Worm (Caenorhabditis elegans) whole organism, mixed stage, embryonic: Measurements from ENCODE around the gene tceb-3.

Experiments
- M03D4.4 ChIP-seq: sonication (generic microtip); optimal IDR thresholded peaks from 2 replicates; lab custom pipeline; 2017; ENCODE audit warnings: mild to moderate bottlenecking, missing genetic modification characterization, missing compliant biosample characterization
- bed-3 ChIP-seq: fragments of 200-800 bp; sonication (Bioruptor generic); optimal IDR thresholded peaks from 3 replicates; lab custom pipeline; 2018; ENCODE audit warnings: mild to moderate bottlenecking, missing genetic modification characterization, moderate library complexity, missing compliant biosample characterization
- blmp-1 ChIP-seq: fragments of 150-350 bp; optimal IDR thresholded peaks from 2 replicates; lab custom pipeline; 2014; ENCODE audit warnings: missing biosample characterization, missing genetic modification characterization
- ceh-39 ChIP-seq: fragments of 150-350 bp; optimal IDR thresholded peaks from 2 replicates; lab custom pipeline; 2014; ENCODE audit warnings: missing biosample characterization, missing genetic modification characterization
- ceh-43 ChIP-seq: fragments of 200-800 bp; sonication (Bioruptor generic); optimal IDR thresholded peaks from 2 replicates; lab custom pipeline; 2018; ENCODE audit warnings: mild to moderate bottlenecking, missing genetic modification characterization, moderate library complexity, missing compliant biosample characterization
- ceh-83 ChIP-seq: fragments of 200-800 bp; sonication (Bioruptor generic); optimal IDR thresholded peaks from 2 replicates; lab custom pipeline; 2018; ENCODE audit warnings: mild to moderate bottlenecking, missing genetic modification characterization, missing compliant biosample characterization
- ces-1 ChIP-seq: fragments of 150-350 bp; optimal IDR thresholded peaks from 2 replicates; lab custom pipeline; 2014; ENCODE audit warnings: missing biosample characterization, missing genetic modification reagents, missing genetic modification characterization
- cnd-1 ChIP-seq: fragments of 200-800 bp; sonication (Bioruptor generic); optimal IDR thresholded peaks from 2 replicates; lab custom pipeline; 2018; ENCODE audit warnings: mild to moderate bottlenecking, missing genetic modification characterization, missing compliant biosample characterization
- drap-1 ChIP-seq: fragments of 200-800 bp; sonication (Bioruptor generic); optimal IDR thresholded peaks from 3 replicates; lab custom pipeline; 2018; ENCODE audit warnings: mild to moderate bottlenecking, missing genetic modification characterization, missing compliant biosample characterization
- elt-1 ChIP-seq: sonication (generic microtip); optimal IDR thresholded peaks from 2 replicates; lab custom pipeline; 2017; ENCODE audit warnings: missing genetic modification characterization, mild to moderate bottlenecking, missing compliant biosample characterization, antibody characterized with exemption, moderate library complexity, borderline replicate concordance; ENCODE audit not compliant: insufficient read depth
- elt-3 ChIP-seq: fragments of 150-350 bp; optimal IDR thresholded peaks from 2 replicates; lab custom pipeline; 2014; ENCODE audit warnings: missing biosample characterization, missing genetic modification characterization
- flh-1 ChIP-seq: fragments of 200-800 bp; sonication (Bioruptor generic); optimal IDR thresholded peaks from 2 replicates; lab custom pipeline; 2018; ENCODE audit warnings: mild to moderate bottlenecking, missing genetic modification characterization, moderate library complexity, missing compliant biosample characterization
- ham-2 ChIP-seq: fragments of 200-800 bp; sonication (Bioruptor generic); optimal IDR thresholded peaks from 2 replicates; lab custom pipeline; 2018; ENCODE audit warnings: mild to moderate bottlenecking, missing genetic modification characterization, missing compliant biosample characterization
- hlh-1 ChIP-seq: fragments of 150-350 bp; optimal IDR thresholded peaks from 2 replicates; lab custom pipeline; 2014; ENCODE audit warnings: missing biosample characterization, missing genetic modification reagents, missing genetic modification characterization
- lin-13 ChIP-seq: fragments of 150-350 bp; optimal IDR thresholded peaks from 2 replicates; lab custom pipeline; 2014; ENCODE audit warnings: missing biosample characterization, missing genetic modification characterization
- lin-32 ChIP-seq: fragments of 200-800 bp; sonication (Bioruptor generic); optimal IDR thresholded peaks from 2 replicates; lab custom pipeline; 2018; ENCODE audit warnings: mild to moderate bottlenecking, missing genetic modification characterization, missing compliant biosample characterization
- lsy-2 ChIP-seq: fragments of 150-350 bp; optimal IDR thresholded peaks from 2 replicates; lab custom pipeline; 2014; ENCODE audit warnings: missing biosample characterization, missing genetic modification characterization
- mab-5 ChIP-seq: fragments of 150-350 bp; optimal IDR thresholded peaks from 2 replicates; lab custom pipeline; 2014; ENCODE audit warnings: missing biosample characterization, missing genetic modification characterization
- mep-1 ChIP-seq: fragments of 150-350 bp; optimal IDR thresholded peaks from 2 replicates; lab custom pipeline; 2017; ENCODE audit warnings: missing biosample characterization, missing genetic modification reagents, missing genetic modification characterization, inconsistent platforms
- mls-2 ChIP-seq: sonication (generic microtip); optimal IDR thresholded peaks from 2 replicates; lab custom pipeline; 2016; ENCODE audit warnings: mild to moderate bottlenecking, missing genetic modification characterization, moderate library complexity, missing compliant biosample characterization
- nhr-12 ChIP-seq: fragments of 150-350 bp; optimal IDR thresholded peaks from 2 replicates; lab custom pipeline; 2014; ENCODE audit warnings: missing biosample characterization, missing genetic modification characterization
- nhr-2 ChIP-seq: fragments of 150-350 bp; optimal IDR thresholded peaks from 2 replicates; lab custom pipeline; 2014; ENCODE audit warnings: missing biosample characterization, missing genetic modification characterization
- nhr-237 ChIP-seq: fragments of 150-350 bp; optimal IDR thresholded peaks from 2 replicates; lab custom pipeline; 2014; ENCODE audit warnings: missing biosample characterization, missing genetic modification characterization
- nhr-28 ChIP-seq: fragments of 150-350 bp; optimal IDR thresholded peaks from 2 replicates; lab custom pipeline; 2014; ENCODE audit warnings: missing biosample characterization, missing genetic modification characterization
- nhr-76 ChIP-seq: sonication (generic microtip); optimal IDR thresholded peaks from 2 replicates; lab custom pipeline; 2017; ENCODE audit warnings: missing biosample characterization, missing genetic modification characterization
- pha-4 ChIP-seq: fragments of 150-350 bp; optimal IDR thresholded peaks from 2 replicates; lab custom pipeline; 2018; ENCODE audit warnings: missing biosample characterization, missing genetic modification reagents, missing genetic modification characterization
- sem-2 ChIP-seq: fragments of 200-800 bp; sonication (Bioruptor generic); optimal IDR thresholded peaks from 2 replicates; lab custom pipeline; 2018; ENCODE audit warnings: mild to moderate bottlenecking, missing genetic modification characterization, missing compliant biosample characterization
- snpc-4 ChIP-seq: fragments of 150-350 bp; optimal IDR thresholded peaks from 2 replicates; lab custom pipeline; 2014; ENCODE audit warnings: missing biosample characterization, missing genetic modification characterization
- sptf-1 ChIP-seq: sonication (generic microtip); optimal IDR thresholded peaks from 2 replicates; lab custom pipeline; 2017; ENCODE audit warnings: mild to moderate bottlenecking, missing genetic modification characterization, moderate library complexity, missing compliant biosample characterization
- tbx-8 ChIP-seq: fragments of 200-800 bp; sonication (Bioruptor generic); optimal IDR thresholded peaks from 2 replicates; lab custom pipeline; 2018; ENCODE audit warnings: mild to moderate bottlenecking, missing genetic modification characterization, moderate library complexity, missing compliant biosample characterization
- unc-120 ChIP-seq: sonication (generic microtip); optimal IDR thresholded peaks from 2 replicates; lab custom pipeline; 2017; ENCODE audit warnings: missing genetic modification characterization, missing compliant biosample characterization; ENCODE audit not compliant: poor library complexity, severe bottlenecking
- unc-39 ChIP-seq: fragments of 150-350 bp; optimal IDR thresholded peaks from 2 replicates; lab custom pipeline; 2014; ENCODE audit warnings: missing biosample characterization, missing genetic modification characterization
- unc-62 ChIP-seq: fragments of 150-350 bp; optimal IDR thresholded peaks from 2 replicates; lab custom pipeline; 2014; ENCODE audit warnings: missing biosample characterization, missing genetic modification reagents, missing genetic modification characterization
- zip-8 ChIP-seq: fragments of 150-350 bp; optimal IDR thresholded peaks from 2 replicates; lab custom pipeline; 2014; ENCODE audit warnings: missing biosample characterization, missing genetic modification characterization
- ztf-11 ChIP-seq: fragments of 150-350 bp; optimal IDR thresholded peaks from 2 replicates; lab custom pipeline; 2014; ENCODE audit warnings: missing biosample characterization, missing genetic modification characterization

Gene tceb-3

ce11 chrII:10989180-10989579, 42.0 kb upstream of the tceb-3 start:
- no peak for TF ChIP-seq mab-5 (tag; lab: Kevin White, UChicago)
- TF ChIP-seq tbx-8 (GFP tag; lab: Kevin White, UChicago): no peak
- peak; percentile 13 for TF ChIP-seq ceh-39
- no peak for TF ChIP-seq sptf-1
- no peak for TF ChIP-seq ceh-43
- TF ChIP-seq mls-2 (tag; lab: Kevin White, UChicago): peak; percentile 39
- TF ChIP-seq unc-120 (tag; lab: Kevin White, UChicago): no peak
- no peak for TF ChIP-seq blmp-1 (tag; lab: Kevin White, UChicago)
- TF ChIP-seq nhr-28 (tag; lab: Kevin White, UChicago): no peak
- no peak for TF ChIP-seq lsy-2
- TF ChIP-seq pha-4 (tag; lab: Kevin White, UChicago): no peak
- no peak for TF ChIP-seq ceh-83 (GFP tag; lab: Kevin White, UChicago)
- no peak for TF ChIP-seq bed-3 (GFP tag; lab: Kevin White, UChicago)
- no peak for TF ChIP-seq flh-1 (GFP tag; lab: Kevin White, UChicago)
- peak; percentile 82 for TF ChIP-seq zip-8
- no peak for TF ChIP-seq nhr-76
- no peak for TF ChIP-seq drap-1
- peak; percentile 6 for TF ChIP-seq sem-2 (GFP tag; lab: Kevin White, UChicago)
- no peak for TF ChIP-seq unc-39 (tag; lab: Kevin White, UChicago)
- TF ChIP-seq cnd-1 (tag; lab: Kevin White, UChicago): peak; percentile 32
- no peak for TF ChIP-seq lin-13 (tag; lab: Kevin White, UChicago)
- no peak for TF ChIP-seq elt-3 (tag; lab: Kevin White, UChicago)
- TF ChIP-seq snpc-4 (tag; lab: Kevin White, UChicago): no peak
- TF ChIP-seq ces-1 (GFP tag; lab: Kevin White, UChicago): no peak
- TF ChIP-seq elt-1 (tag; lab: Kevin White, UChicago): no peak
- peak; percentile 1 for TF ChIP-seq ham-2
- no peak for TF ChIP-seq hlh-1 (tag; lab: Kevin White, UChicago)
- no peak for TF ChIP-seq ztf-11 (tag; lab: Kevin White, UChicago)
- no peak for TF ChIP-seq unc-62 (GFP tag; lab: Kevin White, UChicago)
- no peak for TF ChIP-seq M03D4.4 (tag; lab: Kevin White, UChicago)
- peak; percentile 85 for TF ChIP-seq nhr-2 (tag; lab: Kevin White, UChicago)
- TF ChIP-seq mep-1: no peak
- no peak for TF ChIP-seq nhr-237 (tag; lab: Kevin White, UChicago)
- TF ChIP-seq nhr-12 (tag; lab: Kevin White, UChicago): no peak
- TF ChIP-seq lin-32: no peak

- TF ChIP-seq mls-2 (tag; lab: Kevin White, UChicago) (no peak), pha-4 (tag; lab: Kevin White, UChicago) (peak; percentile 45), unc-62 (GFP tag; lab: Kevin White, UChicago) (peak; percentile 95), elt-1 (tag; lab: Kevin White, UChicago) (no peak), hlh-1 (tag; lab: Kevin White, UChicago) (peak; percentile 36), nhr-2 (tag; lab: Kevin White, UChicago) (peak; percentile 73)
Observed at ce11 chrII:10988575-10988974, 41.4 kb upstream of the tceb-3 start.

ce11 chrII:10986461-10987090, 39.4 kb upstream of the tceb-3 start:
- TF ChIP-seq drap-1 (no peak), cnd-1 (tag; lab: Kevin White, UChicago) (peak; percentile 58), lin-13 (tag; lab: Kevin White, UChicago) (no peak), mep-1 (no peak), tbx-8 (GFP tag; lab: Kevin White, UChicago) (no peak), unc-62 (GFP tag; lab: Kevin White, UChicago) (peak; percentile 9), bed-3 (GFP tag; lab: Kevin White, UChicago) (no peak), snpc-4 (tag; lab: Kevin White, UChicago) (no peak), nhr-76 (no peak), M03D4.4 (tag; lab: Kevin White, UChicago) (no peak), nhr-12 (tag; lab: Kevin White, UChicago) (no peak), ceh-43 (no peak), ham-2 (no peak), ces-1 (GFP tag; lab: Kevin White, UChicago) (no peak), nhr-28 (tag; lab: Kevin White, UChicago) (no peak), lin-32 (peak; percentile 58), sptf-1 (peak; percentile 11), mls-2 (tag; lab: Kevin White, UChicago) (no peak), unc-39 (tag; lab: Kevin White, UChicago) (no peak), pha-4 (tag; lab: Kevin White, UChicago) (no peak), mab-5 (tag; lab: Kevin White, UChicago) (no peak), lsy-2 (no peak), blmp-1 (tag; lab: Kevin White, UChicago) (no peak), ceh-39 (no peak), unc-120 (tag; lab: Kevin White, UChicago) (no peak), nhr-2 (tag; lab: Kevin White, UChicago) (no peak), elt-1 (tag; lab: Kevin White, UChicago) (no peak), ceh-83 (GFP tag; lab: Kevin White, UChicago) (no peak), nhr-237 (tag; lab: Kevin White, UChicago) (no peak), flh-1 (GFP tag; lab: Kevin White, UChicago) (no peak), sem-2 (GFP tag; lab: Kevin White, UChicago) (no peak), hlh-1 (tag; lab: Kevin White, UChicago) (no peak), ztf-11 (tag; lab: Kevin White, UChicago) (no peak), zip-8 (no peak)
